Fruit fly (Drosophila melanogaster): ENCODE data around the gene Myo61F.

Gene Myo61F

dm6 chr3L:1313039-1313766 is 5.1 kb upstream of the Myo61F start, which contains the start of the genes sturkopf and Herc4 (continued):
- TF ChIP-seq CG42726 (GFP tag; IDR thresholded peaks at IDR 0.05; ENCODE audit: partially characterized antibody) (no peak), CG10979 (tag; optimal IDR thresholded peaks at IDR 0.05) (peak; percentile 40), insv (GFP tag; optimal IDR thresholded peaks at IDR 0.05) (peak in 1 of 2 experiments; percentile 64), emc (GFP tag; optimal IDR thresholded peaks at IDR 0.05) (no peak), CG3407 (GFP tag; optimal IDR thresholded peaks at IDR 0.05) (peak; percentile 69), CG11247 (GFP tag; IDR thresholded peaks at IDR 0.05) (peak; percentile 25; the same call in 1 of the 2 replicates), Hey (tag; optimal IDR thresholded peaks at IDR 0.05) (no peak), CG9727 (GFP tag; optimal IDR thresholded peaks at IDR 0.05) (peak; percentile 82), Kr (GFP tag; optimal IDR thresholded peaks at IDR 0.05) (no peak), gt (GFP tag; IDR thresholded peaks at IDR 0.05) (no peak), toy (GFP tag; IDR thresholded peaks at IDR 0.05) (peak; percentile 18; the same call in 1 of the 2 replicates), ERR (GFP tag; optimal IDR thresholded peaks at IDR 0.05) (peak; percentile 74), Gug (GFP tag; IDR thresholded peaks at IDR 0.05) (peak; percentile 62; the same call in 3 of the 4 replicates), gro (GFP tag; optimal IDR thresholded peaks at IDR 0.05) (peak; percentile 72), CG11398 (GFP tag; optimal IDR thresholded peaks at IDR 0.05) (no peak), Bteb2 (GFP tag; optimal IDR thresholded peaks at IDR 0.05) (peak; percentile 73), cg (GFP tag; optimal IDR thresholded peaks at IDR 0.05) (no peak), pho (GFP tag; optimal IDR thresholded peaks at IDR 0.05) (peak; percentile 89), exex (tag; optimal IDR thresholded peaks at IDR 0.05) (peak; percentile 39), CG1024 (GFP tag; IDR thresholded peaks at IDR 0.05) (0 out of 2 replicates have a peak, but pooled peaks have one; percentile 7), CG11723 (GFP tag; optimal IDR thresholded peaks at IDR 0.05) (peak; percentile 52), sima (GFP tag; optimal IDR thresholded peaks at IDR 0.05) (peak; percentile 8), ato (GFP tag; IDR thresholded peaks at IDR 0.05; ENCODE audit: partially characterized antibody) (no peak), Drgx (GFP tag; IDR thresholded peaks at IDR 0.05) (0 out of 2 replicates have a peak, but pooled peaks have one; percentile 27), Myb (GFP tag; optimal IDR thresholded peaks at IDR 0.05) (peak; percentile 83), Dip3 (GFP tag; optimal IDR thresholded peaks at IDR 0.05) (peak; percentile 74), H2.0 (GFP tag; IDR thresholded peaks at IDR 0.05) (peak; percentile 46), D (optimal IDR thresholded peaks at IDR 0.05) (no peak), D (GFP tag; optimal IDR thresholded peaks at IDR 0.05) (no peak), NC2β (GFP tag; optimal IDR thresholded peaks at IDR 0.05) (peak; percentile 54), unc-4 (GFP tag; IDR thresholded peaks at IDR 0.05; ENCODE audit: partially characterized antibody) (no peak), hb (GFP tag; IDR thresholded peaks at IDR 0.05; ENCODE audit: partially characterized antibody) (no peak), onecut (GFP tag; IDR thresholded peaks at IDR 0.05) (peak; percentile 87), wek (GFP tag; optimal IDR thresholded peaks at IDR 0.05) (peak; percentile 3), bbx (GFP tag; IDR thresholded peaks at IDR 0.05; ENCODE audit: partially characterized antibody) (0 out of 2 replicates have a peak, but pooled peaks have one; percentile 7), CG13624 (GFP tag; optimal IDR thresholded peaks at IDR 0.05) (peak; percentile 78), nom (GFP tag; optimal IDR thresholded peaks at IDR 0.05) (peak; percentile 23), ase (GFP tag; IDR thresholded peaks at IDR 0.05) (peak; percentile 60; the same call in 2 of the 3 replicates), CG14860 (GFP tag; IDR thresholded peaks at IDR 0.05; ENCODE audit: partially characterized antibody) (no peak), Fer3 (tag; optimal IDR thresholded peaks at IDR 0.05) (peak; percentile 41), fd64A (GFP tag; optimal IDR thresholded peaks at IDR 0.05) (no peak), nerfin-2 (GFP tag; IDR thresholded peaks at IDR 0.05; ENCODE audit: partially characterized antibody) (no peak), CG18599 (GFP tag; optimal IDR thresholded peaks at IDR 0.05) (peak; percentile 69), CG30020 (tag; optimal IDR thresholded peaks at IDR 0.05) (peak; percentile 62), lab (GFP tag; optimal IDR thresholded peaks at IDR 0.05) (no peak), psq (GFP tag; optimal IDR thresholded peaks at IDR 0.05) (peak; percentile 39), CG17186 (GFP tag; optimal IDR thresholded peaks at IDR 0.05) (no peak), tio (GFP tag; optimal IDR thresholded peaks at IDR 0.05) (no peak), CG6175 (GFP tag; IDR thresholded peaks at IDR 0.05) (no peak)

All from whole organism, embryonic.